Worm (Caenorhabditis elegans): ENCODE measurements around the gene srg-33.

ce11 chrV:8271995-8272394, 19.9 kb upstream of the srg-33 start, which contains the start of gene asp-5:
- TF ChIP-seq dao-5 (tag; optimal IDR thresholded peaks at IDR 0.05) = no peak
- TF ChIP-seq him-1 (tag; optimal IDR thresholded peaks at IDR 0.05) = no peak

All from whole organism, L4/young adult.